Fruit fly (Drosophila melanogaster): ENCODE results near the gene CG31437.

DNA sequence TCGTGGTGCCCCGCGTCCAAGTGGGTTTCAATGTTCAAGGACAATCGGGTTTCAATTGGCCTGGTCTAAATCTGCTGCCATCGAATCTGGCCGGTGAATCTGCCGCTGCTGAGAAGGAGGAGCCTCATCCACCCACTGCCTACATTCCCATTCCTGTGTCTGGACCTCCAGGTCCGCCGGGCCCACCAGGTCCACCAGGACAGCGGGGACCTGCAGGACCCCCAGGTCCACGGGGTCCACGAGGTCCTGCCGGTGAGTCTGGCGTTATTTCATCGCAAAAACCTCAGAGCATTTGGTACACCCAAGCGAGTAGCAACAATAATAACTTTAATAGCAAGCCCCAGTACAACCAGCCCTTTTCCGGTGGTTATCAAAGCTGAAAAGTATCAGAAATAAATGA, 706 bp downstream of the CG31437 start:
- TF ChIP-seq CG34367 (tag; optimal IDR thresholded peaks at IDR 0.05), result no peak
- TF ChIP-seq CG10348 (GFP tag; IDR thresholded peaks at IDR 0.05), result no peak
- TF ChIP-seq CG15710 (tag; optimal IDR thresholded peaks at IDR 0.05), result no peak
- TF ChIP-seq Pif1A (GFP tag; optimal IDR thresholded peaks at IDR 0.05), result no peak
- TF ChIP-seq EcR (GFP tag; optimal IDR thresholded peaks at IDR 0.05), result no peak
- no peak for TF ChIP-seq CG8301 (tag; optimal IDR thresholded peaks at IDR 0.05)
- TF ChIP-seq Snoo (tag; optimal IDR thresholded peaks at IDR 0.05), result no peak
- TF ChIP-seq CG17806 (tag; optimal IDR thresholded peaks at IDR 0.05), result no peak
- no peak for TF ChIP-seq CG4496 (GFP tag; IDR thresholded peaks at IDR 0.05)
- no peak for TF ChIP-seq fd96Ca (GFP tag; IDR thresholded peaks at IDR 0.05)
- no peak for TF ChIP-seq CG8159 (tag; optimal IDR thresholded peaks at IDR 0.05)
- no peak for TF ChIP-seq CG13204 (GFP tag; optimal IDR thresholded peaks at IDR 0.05)
- TF ChIP-seq Pif1B (GFP tag; optimal IDR thresholded peaks at IDR 0.05), result no peak
- no peak for TF ChIP-seq CG9948 (tag; optimal IDR thresholded peaks at IDR 0.05)

Measured in whole organism, pupa.